Worm (Caenorhabditis elegans): ENCODE measurements around the gene F49E12.8.

F49E12.8 gene

ce11 chrII:8394205-8394604 lies at the start of gene F49E12.8:
Gene F49E12.8 (minus strand): TSS chrII:8394305.
- TF ChIP-seq nhr-76 (tag; optimal IDR thresholded peaks at IDR 0.05) (no peak), snpc-4 (tag; optimal IDR thresholded peaks at IDR 0.05) (no peak), nhr-12 (tag; optimal IDR thresholded peaks at IDR 0.05) (no peak), mep-1 (tag; optimal IDR thresholded peaks at IDR 0.05) (no peak), cnd-1 (tag; optimal IDR thresholded peaks at IDR 0.05) (no peak), elt-1 (tag; optimal IDR thresholded peaks at IDR 0.05; ENCODE audit: borderline replicate concordance, insufficient read depth) (no peak), M03D4.4 (tag; optimal IDR thresholded peaks at IDR 0.05) (no peak), nhr-2 (tag; optimal IDR thresholded peaks at IDR 0.05) (no peak), sem-2 (GFP tag; optimal IDR thresholded peaks at IDR 0.05) (no peak), tbx-8 (GFP tag; optimal IDR thresholded peaks at IDR 0.05) (no peak), nhr-237 (tag; optimal IDR thresholded peaks at IDR 0.05) (no peak), mab-5 (tag; optimal IDR thresholded peaks at IDR 0.05) (no peak), unc-120 (tag; optimal IDR thresholded peaks at IDR 0.05; ENCODE audit: poor library complexity, severe bottlenecking) (no peak), nhr-28 (tag; optimal IDR thresholded peaks at IDR 0.05) (no peak), hlh-1 (tag; optimal IDR thresholded peaks at IDR 0.05) (no peak), bed-3 (GFP tag; optimal IDR thresholded peaks at IDR 0.05) (no peak), ham-2 (GFP tag; optimal IDR thresholded peaks at IDR 0.05) (no peak), blmp-1 (tag; optimal IDR thresholded peaks at IDR 0.05) (no peak)

ce11 chrII:8442717-8443223 lies 48.7 kb upstream of the F49E12.8 start, which contains the start of gene eif-3.G:
Gene eif-3.G (plus strand): TSS chrII:8442767.
- TF ChIP-seq nhr-12 (tag; optimal IDR thresholded peaks at IDR 0.05) = no peak
- TF ChIP-seq tbx-8 (GFP tag; optimal IDR thresholded peaks at IDR 0.05) = no peak
- no peak for TF ChIP-seq cnd-1 (tag; optimal IDR thresholded peaks at IDR 0.05)
- no peak for TF ChIP-seq nhr-2 (tag; optimal IDR thresholded peaks at IDR 0.05)
- no peak for TF ChIP-seq ceh-39 (tag; optimal IDR thresholded peaks at IDR 0.05)
- no peak for TF ChIP-seq mep-1 (tag; optimal IDR thresholded peaks at IDR 0.05)
- TF ChIP-seq flh-1 (GFP tag; optimal IDR thresholded peaks at IDR 0.05) = no peak
- no peak for TF ChIP-seq elt-1 (tag; optimal IDR thresholded peaks at IDR 0.05; ENCODE audit: borderline replicate concordance, insufficient read depth)
- no peak for TF ChIP-seq lsy-2 (tag; optimal IDR thresholded peaks at IDR 0.05)
- no peak for TF ChIP-seq unc-120 (tag; optimal IDR thresholded peaks at IDR 0.05; ENCODE audit: poor library complexity, severe bottlenecking)

- peak; percentile 33 for TF ChIP-seq ham-2 (GFP tag; optimal IDR thresholded peaks at IDR 0.05)
- TF ChIP-seq M03D4.4 (tag; optimal IDR thresholded peaks at IDR 0.05) = no peak
- no peak for TF ChIP-seq nhr-76 (tag; optimal IDR thresholded peaks at IDR 0.05)
- TF ChIP-seq sem-2 (GFP tag; optimal IDR thresholded peaks at IDR 0.05) = no peak
- TF ChIP-seq nhr-237 (tag; optimal IDR thresholded peaks at IDR 0.05) = peak; percentile 47
- TF ChIP-seq elt-3 (tag; optimal IDR thresholded peaks at IDR 0.05) = no peak
- TF ChIP-seq elt-1 (tag; optimal IDR thresholded peaks at IDR 0.05; ENCODE audit: borderline replicate concordance, insufficient read depth) = no peak
- TF ChIP-seq snpc-4 (tag; optimal IDR thresholded peaks at IDR 0.05) = no peak
- peak; percentile 3 for TF ChIP-seq hlh-1 (tag; optimal IDR thresholded peaks at IDR 0.05)
- no peak for TF ChIP-seq tbx-8 (GFP tag; optimal IDR thresholded peaks at IDR 0.05)
- no peak for TF ChIP-seq blmp-1 (tag; optimal IDR thresholded peaks at IDR 0.05)
- no peak for TF ChIP-seq pha-4 (tag; optimal IDR thresholded peaks at IDR 0.05)
- no peak for TF ChIP-seq unc-62 (GFP tag; optimal IDR thresholded peaks at IDR 0.05)
- TF ChIP-seq zip-8 (tag; optimal IDR thresholded peaks at IDR 0.05) = no peak
- no peak for TF ChIP-seq nhr-28 (tag; optimal IDR thresholded peaks at IDR 0.05)
- no peak for TF ChIP-seq sptf-1 (tag; optimal IDR thresholded peaks at IDR 0.05)
- TF ChIP-seq lin-13 (tag; optimal IDR thresholded peaks at IDR 0.05) = peak; percentile 34
- no peak for TF ChIP-seq flh-1 (GFP tag; optimal IDR thresholded peaks at IDR 0.05)
- TF ChIP-seq lsy-2 (tag; optimal IDR thresholded peaks at IDR 0.05) = peak; percentile 92
- TF ChIP-seq lin-32 (GFP tag; optimal IDR thresholded peaks at IDR 0.05) = peak; percentile 17
- TF ChIP-seq unc-39 (tag; optimal IDR thresholded peaks at IDR 0.05) = no peak
- TF ChIP-seq unc-120 (tag; optimal IDR thresholded peaks at IDR 0.05; ENCODE audit: poor library complexity, severe bottlenecking) = peak; percentile 78
- no peak for TF ChIP-seq ceh-39 (tag; optimal IDR thresholded peaks at IDR 0.05)
- TF ChIP-seq ces-1 (GFP tag; optimal IDR thresholded peaks at IDR 0.05) = peak; percentile 4
- no peak for TF ChIP-seq drap-1 (GFP tag; optimal IDR thresholded peaks at IDR 0.05)
- no peak for TF ChIP-seq nhr-2 (tag; optimal IDR thresholded peaks at IDR 0.05)
- TF ChIP-seq ceh-43 (GFP tag; optimal IDR thresholded peaks at IDR 0.05) = no peak
- TF ChIP-seq mep-1 (tag; optimal IDR thresholded peaks at IDR 0.05) = peak; percentile 73
- no peak for TF ChIP-seq bed-3 (GFP tag; optimal IDR thresholded peaks at IDR 0.05)
Observed at ce11 chrII:8442176-8442575, 48.1 kb upstream of the F49E12.8 start.

ce11 chrII:8441519-8441918 lies 47.4 kb upstream of the F49E12.8 start:
- TF ChIP-seq nhr-28 (tag; optimal IDR thresholded peaks at IDR 0.05) (no peak), lsy-2 (tag; optimal IDR thresholded peaks at IDR 0.05) (no peak), ceh-83 (GFP tag; optimal IDR thresholded peaks at IDR 0.05) (no peak), flh-1 (GFP tag; optimal IDR thresholded peaks at IDR 0.05) (no peak), M03D4.4 (tag; optimal IDR thresholded peaks at IDR 0.05) (no peak), unc-62 (GFP tag; optimal IDR thresholded peaks at IDR 0.05) (no peak), tbx-8 (GFP tag; optimal IDR thresholded peaks at IDR 0.05) (no peak), snpc-4 (tag; optimal IDR thresholded peaks at IDR 0.05) (no peak), sptf-1 (tag; optimal IDR thresholded peaks at IDR 0.05) (no peak), mab-5 (tag; optimal IDR thresholded peaks at IDR 0.05) (no peak), sem-2 (GFP tag; optimal IDR thresholded peaks at IDR 0.05) (no peak)
